Worm (Caenorhabditis elegans): Measurements from ENCODE around the gene str-69.

Gene str-69

DNA sequence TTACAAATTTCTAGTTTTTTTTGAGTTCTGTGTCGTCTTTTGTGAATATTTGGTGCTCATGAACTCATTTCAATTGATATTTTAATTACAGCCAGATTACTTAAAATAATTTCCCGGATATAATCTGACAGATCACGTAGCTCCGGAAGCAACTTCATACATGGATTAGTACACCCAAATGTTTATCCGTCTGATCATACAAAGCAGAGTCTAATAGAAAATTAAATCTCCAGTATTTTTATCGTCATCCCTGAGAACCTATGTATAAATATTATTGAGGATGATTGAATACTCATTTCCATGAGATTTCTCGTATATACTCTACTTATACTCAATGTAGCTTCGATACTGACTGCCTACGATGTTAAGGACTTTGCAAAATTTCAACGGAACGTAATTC is 19.2 kb upstream of the str-69 start, which contains the start of gene Y73C8C.12:
TSS of gene Y73C8C.12 (plus strand) at position 301 of the 400 bp plus-strand sequence.
- TF ChIP-seq hlh-8 (tag; optimal IDR thresholded peaks at IDR 0.05) (no peak), ceh-48 (tag; optimal IDR thresholded peaks at IDR 0.05) (no peak), elt-2 (tag; optimal IDR thresholded peaks at IDR 0.05) (no peak), pag-3 (tag; optimal IDR thresholded peaks at IDR 0.05; ENCODE audit: borderline replicate concordance) (no peak), lin-11 (tag; optimal IDR thresholded peaks at IDR 0.05) (no peak), zip-5 (tag; optimal IDR thresholded peaks at IDR 0.05) (no peak)

DNA sequence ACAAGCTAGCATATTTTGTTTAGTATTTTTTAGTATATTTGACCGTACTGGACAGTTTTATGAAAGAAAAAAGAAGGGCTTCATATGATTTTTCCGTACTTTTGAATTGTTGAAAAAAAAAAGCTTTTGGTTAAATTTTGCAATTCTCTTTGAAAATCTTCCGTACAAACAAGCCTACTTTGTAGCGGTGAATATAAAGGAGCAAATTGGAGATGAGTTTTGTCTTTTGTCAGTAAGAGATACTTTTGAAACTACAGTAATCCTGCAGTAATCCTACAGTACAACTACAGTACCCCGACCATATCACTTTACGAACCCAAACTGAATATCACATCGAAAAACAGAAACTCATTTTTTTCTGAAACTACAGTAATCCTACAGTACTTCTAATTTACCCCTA is 16.7 kb upstream of the str-69 start:
- TF ChIP-seq K09A11.1 (tag; optimal IDR thresholded peaks at IDR 0.05; ENCODE audit: insufficient read depth), result no peak
- no peak for TF ChIP-seq ahr-1 (tag; optimal IDR thresholded peaks at IDR 0.05)
- no peak for TF ChIP-seq npax-4 (tag; optimal IDR thresholded peaks at IDR 0.05)
- TF ChIP-seq sdc-2 (tag; optimal IDR thresholded peaks at IDR 0.05), result no peak

DNA sequence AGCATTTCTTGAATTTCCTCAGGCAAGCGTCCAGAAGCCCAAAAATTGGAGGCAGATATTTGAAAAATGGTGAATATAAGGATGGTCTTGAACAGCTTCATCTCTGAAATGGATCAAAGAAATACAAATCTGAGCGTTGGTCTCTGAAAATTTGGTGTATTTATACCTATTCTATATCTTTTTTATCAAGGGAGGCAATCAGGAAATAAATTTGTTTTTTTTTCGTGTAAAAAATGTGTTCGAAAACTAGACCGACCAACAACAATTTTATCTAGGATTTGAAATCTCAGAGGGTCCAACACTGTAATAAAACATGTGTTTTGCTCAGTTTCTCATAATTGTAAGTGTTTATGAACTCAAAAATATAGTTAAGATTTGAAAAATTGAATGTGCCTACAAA is 16.0 kb upstream of the str-69 start, which contains the start of gene srt-56:
TSS of gene srt-56 (minus strand) at position 101 of the 400 bp plus-strand sequence.
- TF ChIP-seq pqm-1 (tag; optimal IDR thresholded peaks at IDR 0.05), result no peak
- TF ChIP-seq sdc-2 (tag; optimal IDR thresholded peaks at IDR 0.05), result no peak
- no peak for TF ChIP-seq ztf-16 (tag; optimal IDR thresholded peaks at IDR 0.05)
- TF ChIP-seq elt-4 (tag; optimal IDR thresholded peaks at IDR 0.05), result no peak
- TF ChIP-seq mec-3 (tag; optimal IDR thresholded peaks at IDR 0.05; ENCODE audit: borderline replicate concordance), result no peak

DNA sequence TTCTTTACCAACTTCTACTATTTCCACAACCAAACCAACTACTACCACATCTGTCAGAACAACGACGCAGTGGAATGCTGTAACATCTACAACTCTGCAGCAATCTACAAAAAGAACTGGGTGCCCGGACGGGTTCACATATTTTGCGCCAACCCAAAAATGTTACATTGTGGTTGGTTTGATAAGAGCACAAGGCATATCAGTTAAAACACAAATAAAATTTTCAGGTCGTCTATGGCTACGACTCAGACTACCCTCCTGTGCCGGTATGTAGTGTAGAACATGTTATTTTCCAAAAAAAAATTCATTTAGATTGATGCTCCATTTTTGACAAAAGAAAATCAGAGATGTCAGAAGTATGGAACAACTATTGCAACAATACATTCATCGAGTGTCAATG is 13.5 kb upstream of the str-69 start:
- TF ChIP-seq lim-6 (tag; optimal IDR thresholded peaks at IDR 0.05), result no peak
- TF ChIP-seq madf-2 (tag; optimal IDR thresholded peaks at IDR 0.05), result no peak
- no peak for TF ChIP-seq sox-4 (tag; optimal IDR thresholded peaks at IDR 0.05)
- no peak for TF ChIP-seq ztf-16 (tag; optimal IDR thresholded peaks at IDR 0.05)
- TF ChIP-seq pqm-1 (tag; optimal IDR thresholded peaks at IDR 0.05), result no peak
- no peak for TF ChIP-seq fkh-6 (tag; optimal IDR thresholded peaks at IDR 0.05)
- no peak for TF ChIP-seq fkh-10 (GFP tag; optimal IDR thresholded peaks at IDR 0.05)
- TF ChIP-seq che-1 (tag; optimal IDR thresholded peaks at IDR 0.05), result no peak
- no peak for TF ChIP-seq ceh-31 (tag; optimal IDR thresholded peaks at IDR 0.05)
- TF ChIP-seq unc-86 (tag; optimal IDR thresholded peaks at IDR 0.05), result no peak
- no peak for TF ChIP-seq C38D4.7 (GFP tag; optimal IDR thresholded peaks at IDR 0.05)
- TF ChIP-seq dve-1 (tag; optimal IDR thresholded peaks at IDR 0.05), result no peak
- TF ChIP-seq ahr-1 (tag; optimal IDR thresholded peaks at IDR 0.05), result no peak
- TF ChIP-seq Y22D7AL.16 (tag; optimal IDR thresholded peaks at IDR 0.05), result no peak

DNA sequence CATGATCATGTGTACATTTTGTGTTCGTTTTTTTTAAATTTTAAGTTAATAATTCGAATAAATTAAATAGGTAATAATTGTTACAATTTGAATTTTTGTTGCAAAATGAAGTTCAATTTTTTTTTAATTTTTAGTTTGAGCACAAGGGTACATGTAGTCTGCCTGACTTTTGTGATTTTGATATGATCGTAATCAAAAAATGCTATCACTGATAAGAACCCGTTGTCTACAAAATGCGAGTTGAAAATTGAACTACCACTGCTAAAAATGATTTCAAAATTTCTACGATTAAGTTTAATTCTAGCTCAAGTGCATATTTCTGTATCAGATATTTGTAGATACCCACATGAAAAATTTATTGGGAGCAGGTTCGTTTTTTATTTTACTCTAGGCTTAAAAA is 12.5 kb upstream of the str-69 start, which contains the start of gene clec-210:
TSS of gene clec-210 (plus strand) at position 211 of the 400 bp plus-strand sequence.
- TF ChIP-seq elt-2 (tag; optimal IDR thresholded peaks at IDR 0.05) (peak; percentile 1), ceh-31 (tag; optimal IDR thresholded peaks at IDR 0.05) (no peak)

DNA sequence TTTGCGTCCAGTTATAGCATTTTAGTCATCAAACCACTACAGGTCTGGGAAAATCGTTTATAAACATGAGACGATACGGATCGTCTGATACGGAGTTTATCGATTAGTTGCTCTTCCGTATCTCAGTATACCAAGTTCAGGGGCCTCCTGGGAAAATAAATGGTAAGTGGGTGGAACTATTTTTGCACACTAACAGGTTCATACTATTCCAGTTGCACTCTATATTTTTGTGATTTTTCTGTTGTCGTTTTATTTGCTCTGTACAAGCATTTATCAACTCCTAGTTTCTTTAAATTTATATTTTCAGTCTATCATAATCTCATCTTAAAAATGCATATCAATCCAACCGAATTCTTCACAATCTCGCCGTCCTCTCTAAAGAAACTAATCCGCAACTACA is 9.3 kb upstream of the str-69 start, which contains the start of gene Y73C8C.3:
TSS of gene Y73C8C.3 (plus strand) at position 301 of the 400 bp plus-strand sequence.
- no peak for TF ChIP-seq fkh-6 (tag; optimal IDR thresholded peaks at IDR 0.05)

DNA sequence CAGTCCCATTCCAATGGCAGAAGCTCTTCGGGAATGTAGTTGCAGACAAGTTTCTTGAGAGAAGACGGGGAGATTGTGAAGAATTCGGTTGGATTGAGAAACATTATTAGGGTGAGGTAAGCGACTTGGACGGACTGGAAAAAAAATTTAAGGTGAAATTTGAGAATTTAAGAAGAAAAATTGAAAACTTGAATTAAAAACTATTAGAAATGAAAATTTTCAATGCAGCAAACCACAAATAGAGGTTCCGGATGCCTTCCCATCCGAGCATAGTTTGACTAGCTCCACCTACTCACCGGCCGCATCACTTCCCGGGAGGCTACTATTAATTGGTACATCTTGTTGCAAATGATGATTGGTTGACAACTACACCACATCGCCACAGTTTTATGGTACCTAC is 8.0 kb upstream of the str-69 start, which contains the start of gene Y73C8C.8:
TSS of gene Y73C8C.8 (minus strand) at position 101 of the 400 bp plus-strand sequence.
- no peak for TF ChIP-seq elt-4 (tag; optimal IDR thresholded peaks at IDR 0.05)
- TF ChIP-seq K02D7.2 (tag; optimal IDR thresholded peaks at IDR 0.05), result no peak
- no peak for TF ChIP-seq rnt-1 (tag; optimal IDR thresholded peaks at IDR 0.05)
- no peak for TF ChIP-seq ttx-3 (tag; optimal IDR thresholded peaks at IDR 0.05)
- no peak for TF ChIP-seq hlh-13 (GFP tag; optimal IDR thresholded peaks at IDR 0.05)
- no peak for TF ChIP-seq dmd-4 (tag; optimal IDR thresholded peaks at IDR 0.05; ENCODE audit: borderline replicate concordance)
- TF ChIP-seq ceh-22 (tag; optimal IDR thresholded peaks at IDR 0.05), result no peak
- no peak for TF ChIP-seq pros-1 (tag; optimal IDR thresholded peaks at IDR 0.05)
- TF ChIP-seq tbx-7 (tag; optimal IDR thresholded peaks at IDR 0.05), result no peak
- no peak for TF ChIP-seq mec-3 (tag; optimal IDR thresholded peaks at IDR 0.05; ENCODE audit: borderline replicate concordance)
- TF ChIP-seq pqm-1 (tag; optimal IDR thresholded peaks at IDR 0.05), result no peak
- no peak for TF ChIP-seq ceh-9 (tag; optimal IDR thresholded peaks at IDR 0.05)
- TF ChIP-seq hlh-8 (tag; optimal IDR thresholded peaks at IDR 0.05), result no peak
- TF ChIP-seq ceh-18 (tag; optimal IDR thresholded peaks at IDR 0.05), result no peak
- TF ChIP-seq eyg-1 (tag; optimal IDR thresholded peaks at IDR 0.05), result no peak

Measured in whole organism, late embryonic.